Fruit fly (Drosophila melanogaster) whole organism, embryonic: ENCODE results near the gene CG15536.
A peak's percentile ranks its signal among the peaks of the same experiment; 100 is the strongest.

ENCODE experiments used
- Abd-B ChIP-seq: fragments of 200-800 bp; sonication (Bioruptor generic); optimal IDR thresholded peaks from 2 replicates; lab custom pipeline; 2018; ENCODE audit warnings: missing biosample characterization, mild to moderate bottlenecking, missing genetic modification characterization, moderate library complexity
- Adf1 ChIP-seq: fragments of 200-800 bp; sonication (Bioruptor generic); IDR thresholded peaks from 2 replicates; pipeline ENCODE4 v1.3.6; 2022; ENCODE audit warnings: missing biosample characterization, missing genetic modification characterization
- Bgb ChIP-seq: fragments of 200-800 bp; sonication (Bioruptor generic); IDR thresholded peaks from 2 replicates; pipeline ENCODE4 v1.3.6; 2022; ENCODE audit warnings: missing biosample characterization, missing genetic modification characterization; ENCODE audit not compliant: partially characterized antibody
- CG11398 ChIP-seq: fragments of 200-800 bp; sonication (Bioruptor generic); optimal IDR thresholded peaks from 2 replicates; lab custom pipeline; 2016; ENCODE audit warnings: missing biosample characterization, missing genetic modification characterization
- CG12219 ChIP-seq: fragments of 200-800 bp; sonication (Bioruptor generic); optimal IDR thresholded peaks from 3 replicates; lab custom pipeline; 2018; ENCODE audit warnings: missing biosample characterization, mild to moderate bottlenecking, missing genetic modification characterization
- CG12391 ChIP-seq: fragments of 200-800 bp; sonication (Bioruptor generic); optimal IDR thresholded peaks from 3 replicates; lab custom pipeline; 2018; ENCODE audit warnings: missing biosample characterization, mild to moderate bottlenecking, missing genetic modification characterization, moderate library complexity
- CG13624 ChIP-seq: fragments of 200-800 bp; sonication (Bioruptor generic); optimal IDR thresholded peaks from 2 replicates; lab custom pipeline; 2016; ENCODE audit warnings: missing biosample characterization, missing genetic modification characterization
- CG15514 ChIP-seq: fragments of 200-800 bp; sonication (Bioruptor generic); optimal IDR thresholded peaks from 3 replicates; lab custom pipeline; 2017; ENCODE audit warnings: missing biosample characterization, missing genetic modification characterization, mild to moderate bottlenecking, moderate library complexity, missing genetic modification reagents
- CG18262 ChIP-seq: fragments of 200-800 bp; optimal IDR thresholded peaks from 3 replicates; lab custom pipeline; 2019; ENCODE audit warnings: missing biosample characterization, mild to moderate bottlenecking, missing genetic modification characterization, moderate library complexity
- CG32532 ChIP-seq: fragments of 200-800 bp; sonication (Bioruptor generic); IDR thresholded peaks from 2 replicates; pipeline ENCODE4 v1.3.6; 2022; ENCODE audit warnings: missing biosample characterization, missing genetic modification characterization
- CG33213 ChIP-seq: fragments of 200-800 bp; sonication (Bioruptor generic); optimal IDR thresholded peaks from 3 replicates; lab custom pipeline; 2016; ENCODE audit warnings: missing biosample characterization, missing genetic modification characterization
- CG4360 ChIP-seq: fragments of 200-800 bp; sonication (Bioruptor generic); IDR thresholded peaks from 2 replicates; pipeline ENCODE4 v1.3.6; 2022; ENCODE audit warnings: missing biosample characterization, missing genetic modification characterization
- CG7556 ChIP-seq: fragments of 200-800 bp; sonication (Bioruptor generic); optimal IDR thresholded peaks from 2 replicates; lab custom pipeline; 2017; ENCODE audit warnings: missing biosample characterization, mild to moderate bottlenecking, missing genetic modification characterization
- Chrac-16 ChIP-seq: fragments of 200-800 bp; sonication (Bioruptor generic); optimal IDR thresholded peaks from 3 replicates; lab custom pipeline; 2016; ENCODE audit warnings: missing biosample characterization, missing genetic modification characterization
- ERR ChIP-seq: fragments of 200-800 bp; sonication (Bioruptor generic); optimal IDR thresholded peaks from 2 replicates; lab custom pipeline; 2016; ENCODE audit warnings: missing biosample characterization, missing genetic modification characterization
- H15 ChIP-seq: fragments of 200-800 bp; sonication (Bioruptor generic); IDR thresholded peaks from 3 replicates; pipeline ENCODE4 v1.3.6; 2022; ENCODE audit warnings: missing biosample characterization, missing genetic modification characterization
- HLHmδ ChIP-seq: fragments of 200-800 bp; sonication (Bioruptor generic); optimal IDR thresholded peaks from 2 replicates; lab custom pipeline; 2018; ENCODE audit warnings: missing biosample characterization, mild to moderate bottlenecking, missing genetic modification characterization, moderate library complexity
- Kr ChIP-seq: fragments of 200-800 bp; sonication (Bioruptor generic); optimal IDR thresholded peaks from 2 replicates; lab custom pipeline; 2017; ENCODE audit warnings: missing biosample characterization, mild to moderate bottlenecking, missing genetic modification characterization
- Lhr ChIP-seq: fragments of 200-800 bp; sonication (Bioruptor generic); optimal IDR thresholded peaks from 3 replicates; lab custom pipeline; 2017; ENCODE audit warnings: mild to moderate bottlenecking, missing biosample characterization, missing genetic modification reagents, missing genetic modification characterization
- Mad ChIP-seq: fragments of 200-800 bp; sonication (Bioruptor generic); optimal IDR thresholded peaks from 2 replicates; lab custom pipeline; 2016; ENCODE audit warnings: missing biosample characterization, missing genetic modification characterization
- Opbp ChIP-seq: fragments of 200-800 bp; sonication (Bioruptor generic); IDR thresholded peaks from 3 replicates; pipeline ENCODE4 v1.3.6; 2022; ENCODE audit warnings: missing biosample characterization, missing genetic modification characterization; ENCODE audit not compliant: partially characterized antibody
- Pdp1 ChIP-seq, 2 experiments: fragments of 200-800 bp; sonication (Bioruptor generic); optimal IDR thresholded peaks; 3 replicates each; lab custom pipeline; 2016; ENCODE audit warnings: missing biosample characterization in 2 of 2, missing genetic modification characterization in 2 of 2, mild to moderate bottlenecking in 1 of 2, moderate library complexity in 1 of 2
- Rfx ChIP-seq: fragments of 200-800 bp; sonication (Bioruptor generic); IDR thresholded peaks from 2 replicates; pipeline ENCODE4 v1.3.6; 2022; ENCODE audit warnings: missing biosample characterization, missing genetic modification characterization
- ato ChIP-seq: fragments of 200-800 bp; sonication (Bioruptor generic); IDR thresholded peaks from 2 replicates; pipeline ENCODE4 v1.3.6; 2022; ENCODE audit warnings: missing biosample characterization, missing genetic modification characterization; ENCODE audit not compliant: partially characterized antibody
- cg ChIP-seq: fragments of 200-800 bp; sonication (Bioruptor generic); optimal IDR thresholded peaks from 3 replicates; lab custom pipeline; 2019; ENCODE audit warnings: missing biosample characterization, mild to moderate bottlenecking, missing genetic modification characterization, moderate library complexity
- chinmo ChIP-seq: fragments of 200-800 bp; sonication (Bioruptor generic); IDR thresholded peaks from 4 replicates; pipeline ENCODE4 v1.3.6; 2022; ENCODE audit warnings: missing biosample characterization, missing genetic modification characterization; ENCODE audit not compliant: partially characterized antibody
- chm ChIP-seq: fragments of 200-800 bp; sonication (Bioruptor generic); IDR thresholded peaks from 2 replicates; pipeline ENCODE4 v1.3.6; 2022; ENCODE audit warnings: missing biosample characterization, missing genetic modification characterization
- ci ChIP-seq: fragments of 200-800 bp; sonication (Bioruptor generic); IDR thresholded peaks from 3 replicates; pipeline ENCODE4 v1.3.6; 2022; ENCODE audit warnings: missing biosample characterization, missing genetic modification characterization
- crol ChIP-seq: fragments of 200-800 bp; sonication (Bioruptor generic); IDR thresholded peaks from 2 replicates; pipeline ENCODE4 v1.3.6; 2022; ENCODE audit warnings: missing biosample characterization, missing genetic modification characterization
- cwo ChIP-seq: fragments of 200-800 bp; sonication (Bioruptor generic); optimal IDR thresholded peaks from 3 replicates; lab custom pipeline; 2017; ENCODE audit warnings: missing biosample characterization, missing genetic modification characterization, mild to moderate bottlenecking, moderate library complexity, missing genetic modification reagents
- dati ChIP-seq: fragments of 200-800 bp; sonication (Bioruptor generic); IDR thresholded peaks from 2 replicates; pipeline ENCODE4 v1.3.6; 2022; ENCODE audit warnings: missing biosample characterization, missing genetic modification characterization
- dpn ChIP-seq, 2 experiments: fragments of 200-800 bp; sonication (Bioruptor generic); optimal IDR thresholded peaks; 3 replicates each; lab custom pipeline; 2016; ENCODE audit warnings: missing biosample characterization in 2 of 2, missing genetic modification characterization in 2 of 2
- eve ChIP-seq, 2 experiments: fragments of >200 bp; optimal IDR thresholded peaks; 2 replicates each; lab custom pipeline; 2017; ENCODE audit warnings: missing biosample characterization in 2 of 2, missing genetic modification characterization in 2 of 2
- grn ChIP-seq: fragments of 200-800 bp; sonication (Bioruptor generic); optimal IDR thresholded peaks from 3 replicates; lab custom pipeline; 2017; ENCODE audit warnings: missing biosample characterization, missing genetic modification characterization
- klu ChIP-seq: fragments of 200-800 bp; sonication (Bioruptor generic); IDR thresholded peaks from 2 replicates; pipeline ENCODE4 v1.3.6; 2022; ENCODE audit warnings: missing biosample characterization, missing genetic modification characterization
- mam ChIP-seq: fragments of 200-800 bp; sonication (Bioruptor generic); optimal IDR thresholded peaks from 3 replicates; lab custom pipeline; 2016; ENCODE audit warnings: missing biosample characterization, missing genetic modification characterization
- nau ChIP-seq: fragments of 200-800 bp; sonication (Bioruptor generic); optimal IDR thresholded peaks from 3 replicates; lab custom pipeline; 2017; ENCODE audit warnings: missing biosample characterization, mild to moderate bottlenecking, missing genetic modification characterization, missing genetic modification reagents
- onecut ChIP-seq: fragments of 200-800 bp; sonication (Bioruptor generic); IDR thresholded peaks from 2 replicates; pipeline ENCODE4 v1.3.6; 2022; ENCODE audit warnings: missing biosample characterization, missing genetic modification characterization
- pb ChIP-seq: fragments of 200-800 bp; sonication (Bioruptor generic); optimal IDR thresholded peaks from 3 replicates; lab custom pipeline; 2016; ENCODE audit warnings: missing biosample characterization, missing genetic modification characterization
- sd ChIP-seq: fragments of 200-800 bp; sonication (Bioruptor generic); optimal IDR thresholded peaks from 3 replicates; lab custom pipeline; 2018; ENCODE audit warnings: missing biosample characterization, mild to moderate bottlenecking, missing genetic modification characterization, moderate library complexity
- sqz ChIP-seq: fragments of 200-800 bp; sonication (Bioruptor generic); optimal IDR thresholded peaks from 3 replicates; lab custom pipeline; 2018; ENCODE audit warnings: missing biosample characterization, mild to moderate bottlenecking, missing genetic modification characterization
- tap ChIP-seq: fragments of 200-800 bp; optimal IDR thresholded peaks from 3 replicates; lab custom pipeline; 2019; ENCODE audit warnings: missing biosample characterization, mild to moderate bottlenecking, missing genetic modification characterization, moderate library complexity
- tll ChIP-seq, 2 experiments: fragments of 200-800 bp in 1 of 2; fragments of >200 bp in 1 of 2; sonication (Bioruptor generic) in 1 of 2; optimal IDR thresholded peaks; 2 replicates each; lab custom pipeline; 2017 to 2019; ENCODE audit warnings: missing biosample characterization in 2 of 2, missing genetic modification characterization in 2 of 2, mild to moderate bottlenecking in 1 of 2, moderate library complexity in 1 of 2
- trem ChIP-seq: fragments of 200-800 bp; optimal IDR thresholded peaks from 3 replicates; lab custom pipeline; 2019; ENCODE audit warnings: missing biosample characterization, mild to moderate bottlenecking, missing genetic modification characterization, moderate library complexity
- twi ChIP-seq: fragments of 200-800 bp; optimal IDR thresholded peaks from 2 replicates; lab custom pipeline; 2019; ENCODE audit warnings: missing biosample characterization, mild to moderate bottlenecking, missing genetic modification characterization, moderate library complexity
- vvl ChIP-seq: fragments of 200-800 bp; sonication (Bioruptor generic); IDR thresholded peaks from 2 replicates; pipeline ENCODE4 v1.3.6; 2022; ENCODE audit warnings: missing biosample characterization, missing genetic modification characterization
- z ChIP-seq: fragments of 200-800 bp; sonication (Bioruptor generic); IDR thresholded peaks from 3 replicates; pipeline ENCODE4 v1.3.6; 2022; ENCODE audit warnings: missing biosample characterization, missing genetic modification characterization
- zen2 ChIP-seq: fragments of 200-800 bp; sonication (Bioruptor generic); IDR thresholded peaks from 3 replicates; pipeline ENCODE4 v1.3.6; 2022; ENCODE audit warnings: missing biosample characterization, missing genetic modification characterization; ENCODE audit not compliant: partially characterized antibody

CG15536 gene

dm6 chr3R:30466515-30466914, 41.6 kb upstream of the CG15536 start:
- TF ChIP-seq CG32532 (GFP tag; lab: Robert Waterston, UW): no peak
- 0 out of 2 replicates have a peak, but pooled peaks have one; percentile 7 for TF ChIP-seq onecut (GFP tag; lab: Robert Waterston, UW)
- no peak for TF ChIP-seq HLHmδ (GFP tag; lab: Kevin White, UChicago)
- peak; percentile 75 for TF ChIP-seq crol (GFP tag; lab: Robert Waterston, UW)
- TF ChIP-seq CG15514 (GFP tag; lab: Kevin White, UChicago): peak; percentile 4
- no peak for TF ChIP-seq CG12391 (tag; lab: Kevin White, UChicago)
- TF ChIP-seq cg (GFP tag; lab: Kevin White, UChicago): peak; percentile 46
- TF ChIP-seq ato (GFP tag; lab: Robert Waterston, UW): peak; percentile 33; the same call in 1 of the 2 replicates
- TF ChIP-seq Bgb (GFP tag; lab: Robert Waterston, UW): no peak
- peak in 1 of 2 experiments; percentile 31 for TF ChIP-seq tll (GFP tag; optimal IDR thresholded peaks at IDR 0.05; lab: Kevin White, UChicago)
- TF ChIP-seq eve (GFP tag; optimal IDR thresholded peaks at IDR 0.05; lab: Kevin White, UChicago): no peak
- 0 out of 2 replicates have a peak, but pooled peaks have one; percentile 27 for TF ChIP-seq chm (GFP tag; lab: Robert Waterston, UW)
- TF ChIP-seq z: 0 out of 3 replicates have a peak, but pooled peaks have one; percentile 30
- peak; percentile 30 for TF ChIP-seq twi (tag; lab: Kevin White, UChicago)
- TF ChIP-seq Chrac-16 (GFP tag; lab: Kevin White, UChicago): no peak
- TF ChIP-seq vvl: 0 out of 2 replicates have a peak, but pooled peaks have one; percentile 15
- peak in 1 of 2 experiments; percentile 95 for TF ChIP-seq Pdp1 (GFP tag; optimal IDR thresholded peaks at IDR 0.05; lab: Kevin White, UChicago)
- TF ChIP-seq CG11398 (GFP tag; lab: Kevin White, UChicago): no peak
- no peak for TF ChIP-seq Kr
- 0 out of 4 replicates have a peak, but pooled peaks have one; percentile 28 for TF ChIP-seq chinmo (GFP tag; lab: Robert Waterston, UW)
- peak; percentile 10 for TF ChIP-seq sd (tag; lab: Kevin White, UChicago)
- TF ChIP-seq CG4360 (GFP tag; lab: Robert Waterston, UW): no peak
- no peak for TF ChIP-seq dati (GFP tag; lab: Robert Waterston, UW)
- TF ChIP-seq CG33213: no peak

dm6 chr3R:30465775-30466494, 41.0 kb upstream of the CG15536 start, which contains the start of gene PH4alphaEFB:
Gene PH4alphaEFB, plus strand, starts transcription at chr3R:30466050.
- TF ChIP-seq trem (tag; lab: Kevin White, UChicago): no peak
- no peak for TF ChIP-seq grn (GFP tag; lab: Kevin White, UChicago)
- TF ChIP-seq H15 (GFP tag; lab: Robert Waterston, UW): no peak
- peak; percentile 68; the same call in 2 of the 3 replicates for TF ChIP-seq ci
- no peak for TF ChIP-seq CG13624 (GFP tag; lab: Kevin White, UChicago)
- TF ChIP-seq Mad (GFP tag; lab: Kevin White, UChicago): no peak
- TF ChIP-seq zen2 (GFP tag; lab: Robert Waterston, UW): peak; percentile 54; the same call in 2 of the 3 replicates
- TF ChIP-seq Lhr (GFP tag; lab: Kevin White, UChicago): no peak
- no peak; the same call in 1 of the 2 replicates for TF ChIP-seq Adf1 (GFP tag; lab: Robert Waterston, UW)
- TF ChIP-seq dpn (GFP tag; optimal IDR thresholded peaks at IDR 0.05; lab: Kevin White, UChicago): no peak
- TF ChIP-seq Abd-B: no peak
- TF ChIP-seq ERR (GFP tag; lab: Kevin White, UChicago): no peak
- TF ChIP-seq tap: peak; percentile 5
- TF ChIP-seq Opbp (GFP tag; lab: Robert Waterston, UW): 0 out of 3 replicates have a peak, but pooled peaks have one; percentile 22
- no peak for TF ChIP-seq pb (GFP tag; lab: Kevin White, UChicago)
- TF ChIP-seq nau (GFP tag; lab: Kevin White, UChicago): peak; percentile 34
- no peak for TF ChIP-seq cwo
- TF ChIP-seq Pdp1 (GFP tag; optimal IDR thresholded peaks at IDR 0.05; lab: Kevin White, UChicago): no peak
- peak; percentile 1 for TF ChIP-seq CG18262 (tag; lab: Kevin White, UChicago)
- TF ChIP-seq mam (GFP tag; lab: Kevin White, UChicago): no peak
- no peak for TF ChIP-seq CG12219
- TF ChIP-seq CG7556: no peak
- no peak for TF ChIP-seq klu (GFP tag; lab: Robert Waterston, UW)
- TF ChIP-seq sqz (GFP tag; lab: Kevin White, UChicago): no peak
- no peak for TF ChIP-seq Rfx (GFP tag; lab: Robert Waterston, UW)
